Worm (Caenorhabditis elegans) whole organism, young adult: ENCODE measurements around the gene rpl-11.1.

Experiments
- egl-18 ChIP-seq: fragments of 200-800 bp; sonication (Bioruptor generic); IDR thresholded peaks from 2 replicates; pipeline ENCODE4 v1.3.6; 2022; ENCODE audit warnings: missing genetic modification reagents, missing genetic modification characterization, missing compliant biosample characterization
- let-526 ChIP-seq: fragments of 200-800 bp; sonication (Bioruptor generic); IDR thresholded peaks from 2 replicates; pipeline ENCODE4 v1.3.6; 2022; ENCODE audit warnings: missing genetic modification reagents, missing genetic modification characterization, missing compliant biosample characterization
- repo-1 ChIP-seq: sonication (generic microtip); optimal IDR thresholded peaks from 2 replicates; lab custom pipeline; 2017; ENCODE audit warnings: mild to moderate bottlenecking, missing genetic modification characterization, missing compliant biosample characterization

- no peak for TF ChIP-seq egl-18 (GFP tag; lab: Robert Waterston, UW)
- no peak for TF ChIP-seq let-526 (GFP tag; lab: Robert Waterston, UW)
- no peak for TF ChIP-seq repo-1 (tag; lab: Kevin White, UChicago)
These were observed 19.5 kb upstream of the rpl-11.1 start, which contains the start of gene T22F3.8 for ce11 chrV:3605325-3605724.
